Fruit fly (Drosophila melanogaster): ENCODE results near the gene Gbeta5.

The Gbeta5 gene

dm6 chrX:8152718-8153117 lies 643 bp upstream of the Gbeta5 start, which contains the start of gene CG18262 (continued):
- no peak for TF ChIP-seq CG10959 (GFP tag; IDR thresholded peaks at IDR 0.05)
- no peak for TF ChIP-seq ase (GFP tag; IDR thresholded peaks at IDR 0.05)
- no peak for TF ChIP-seq CG10431 (GFP tag; optimal IDR thresholded peaks at IDR 0.05)
- no peak for TF ChIP-seq sima (GFP tag; optimal IDR thresholded peaks at IDR 0.05)
- no peak for TF ChIP-seq rib (GFP tag; IDR thresholded peaks at IDR 0.05)
- TF ChIP-seq kah (GFP tag; optimal IDR thresholded peaks at IDR 0.05): no peak
- TF ChIP-seq pnt (GFP tag; optimal IDR thresholded peaks at IDR 0.05): no peak
- TF ChIP-seq unpg (GFP tag; optimal IDR thresholded peaks at IDR 0.05): no peak
- TF ChIP-seq Six4 (GFP tag; optimal IDR thresholded peaks at IDR 0.05): no peak
- TF ChIP-seq CG4282 (GFP tag; optimal IDR thresholded peaks at IDR 0.05): no peak
- no peak for TF ChIP-seq CG11560 (tag; IDR thresholded peaks at IDR 0.05)
- TF ChIP-seq CG12219 (GFP tag; optimal IDR thresholded peaks at IDR 0.05): no peak
- TF ChIP-seq disco-r (GFP tag; optimal IDR thresholded peaks at IDR 0.05): no peak
- TF ChIP-seq CG7556 (GFP tag; optimal IDR thresholded peaks at IDR 0.05): no peak
- no peak for TF ChIP-seq gem (tag; optimal IDR thresholded peaks at IDR 0.05)
- TF ChIP-seq CG12236 (GFP tag; optimal IDR thresholded peaks at IDR 0.05): no peak
- TF ChIP-seq lmd (GFP tag; IDR thresholded peaks at IDR 0.05): no peak
- no peak for TF ChIP-seq hb (GFP tag; IDR thresholded peaks at IDR 0.05; ENCODE audit: partially characterized antibody)
- TF ChIP-seq CG5180 (GFP tag; optimal IDR thresholded peaks at IDR 0.05): no peak
- TF ChIP-seq ewg (GFP tag; optimal IDR thresholded peaks at IDR 0.05): no peak
- TF ChIP-seq CG7271 (tag; optimal IDR thresholded peaks at IDR 0.05): no peak
- 0 out of 2 replicates have a peak, but pooled peaks have one; percentile 19 for TF ChIP-seq unc-4 (GFP tag; IDR thresholded peaks at IDR 0.05; ENCODE audit: partially characterized antibody)
- TF ChIP-seq CG15479 (GFP tag; optimal IDR thresholded peaks at IDR 0.05): no peak
- no peak for TF ChIP-seq pfk (GFP tag; optimal IDR thresholded peaks at IDR 0.05)
- TF ChIP-seq lbe (GFP tag; optimal IDR thresholded peaks at IDR 0.05): no peak
- TF ChIP-seq gro (GFP tag; optimal IDR thresholded peaks at IDR 0.05): no peak
- no peak for TF ChIP-seq Oli (tag; optimal IDR thresholded peaks at IDR 0.05)
- TF ChIP-seq CG8290 (GFP tag; optimal IDR thresholded peaks at IDR 0.05): no peak
- no peak for TF ChIP-seq CG8290 (tag; optimal IDR thresholded peaks at IDR 0.05)
- no peak for TF ChIP-seq CG11456 (GFP tag; IDR thresholded peaks at IDR 0.05)
- no peak for TF ChIP-seq CG17612 (GFP tag; IDR thresholded peaks at IDR 0.05)
- no peak for TF ChIP-seq Nf-YC (tag; optimal IDR thresholded peaks at IDR 0.05)
- no peak for TF ChIP-seq Usf (GFP tag; optimal IDR thresholded peaks at IDR 0.05)
- no peak for TF ChIP-seq HLH54F (GFP tag; optimal IDR thresholded peaks at IDR 0.05)
- TF ChIP-seq cg (GFP tag; optimal IDR thresholded peaks at IDR 0.05): peak; percentile 6
- TF ChIP-seq Trl (optimal IDR thresholded peaks at IDR 0.05): no peak
- TF ChIP-seq Trl (GFP tag; optimal IDR thresholded peaks at IDR 0.05): no peak
- TF ChIP-seq CG11504 (tag; optimal IDR thresholded peaks at IDR 0.05): no peak
- no peak for TF ChIP-seq sd (tag; optimal IDR thresholded peaks at IDR 0.05)
- no peak for TF ChIP-seq CG3726 (GFP tag; IDR thresholded peaks at IDR 0.05)
- no peak for TF ChIP-seq CG11696 (GFP tag; IDR thresholded peaks at IDR 0.05)
- TF ChIP-seq HmgZ (tag; optimal IDR thresholded peaks at IDR 0.05): peak; percentile 12
- TF ChIP-seq D19A (tag; optimal IDR thresholded peaks at IDR 0.05): no peak
- TF ChIP-seq Dip3 (GFP tag; optimal IDR thresholded peaks at IDR 0.05): no peak
- no peak for TF ChIP-seq CG12104 (GFP tag; optimal IDR thresholded peaks at IDR 0.05)
- no peak for TF ChIP-seq Max (GFP tag; optimal IDR thresholded peaks at IDR 0.05)
- no peak for TF ChIP-seq CG43689 (GFP tag; IDR thresholded peaks at IDR 0.05)
- no peak for TF ChIP-seq CG7745 (tag; optimal IDR thresholded peaks at IDR 0.05)
- no peak for TF ChIP-seq Poxn (GFP tag; IDR thresholded peaks at IDR 0.05)
- no peak for TF ChIP-seq Bteb2 (GFP tag; optimal IDR thresholded peaks at IDR 0.05)
- TF ChIP-seq bigmax (GFP tag; optimal IDR thresholded peaks at IDR 0.05): no peak
- peak; percentile 8 for TF ChIP-seq CoRest (tag; optimal IDR thresholded peaks at IDR 0.05)
- TF ChIP-seq CG10979 (tag; optimal IDR thresholded peaks at IDR 0.05): no peak

Data from whole organism, embryonic.